Worm (Caenorhabditis elegans): ENCODE measurements around the gene tcer-1.

DNA sequence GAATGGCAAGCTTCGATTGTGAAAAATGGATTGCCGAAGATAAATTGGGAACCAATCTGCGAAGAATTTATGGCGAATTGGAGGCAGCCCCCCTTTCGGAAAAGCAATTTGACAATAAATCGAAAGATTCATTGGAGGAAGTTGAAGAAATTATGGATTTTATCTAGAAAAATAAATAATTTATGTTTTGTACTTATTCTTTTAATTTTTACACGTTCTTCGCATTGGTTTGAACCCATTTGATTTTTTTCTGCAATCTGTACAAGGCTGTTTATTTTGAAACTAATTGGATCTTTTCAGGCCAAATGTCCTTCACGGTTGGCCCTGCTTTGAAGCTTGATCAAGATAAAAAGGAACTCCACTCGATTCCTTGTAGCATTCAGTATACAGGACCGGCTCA is 3.1 kb upstream of the tcer-1 start, which contains the start of gene ZK1127.13:
- TF ChIP-seq tab-1 (GFP tag; IDR thresholded peaks at IDR 0.05) (no peak), ztf-23 (GFP tag; IDR thresholded peaks at IDR 0.05) (no peak), flt-1 (GFP tag; IDR thresholded peaks at IDR 0.05) (no peak), cog-1 (tag; optimal IDR thresholded peaks at IDR 0.05) (no peak), med-1 (GFP tag; optimal IDR thresholded peaks at IDR 0.05; ENCODE audit: insufficient read depth) (no peak), ztf-29 (GFP tag; IDR thresholded peaks at IDR 0.05) (no peak), ref-1 (GFP tag; conservative IDR thresholded peaks at IDR 0.05) (no peak), T22C8.4 (GFP tag; IDR thresholded peaks at IDR 0.05) (no peak), klf-2 (GFP tag; conservative IDR thresholded peaks at IDR 0.05) (no peak)

Data from whole organism, midembryonic.